Fruit fly (Drosophila melanogaster): ENCODE results near the gene CG14137.

dm6 chr3L:11578211-11578673 is 21.6 kb downstream of the CG14137 start, which contains the start of gene CG33270:
- TF ChIP-seq cnc (optimal IDR thresholded peaks at IDR 0.05) (no peak), CG7101 (tag; optimal IDR thresholded peaks at IDR 0.05) (no peak), CG11617 (GFP tag; optimal IDR thresholded peaks at IDR 0.05) (no peak), bab1 (GFP tag; optimal IDR thresholded peaks at IDR 0.05) (no peak), tj (GFP tag; optimal IDR thresholded peaks at IDR 0.05) (no peak), ovo (GFP tag; optimal IDR thresholded peaks at IDR 0.05) (no peak), kay (GFP tag; ENCODE audit: borderline replicate concordance) (no peak), Hr96 (GFP tag; optimal IDR thresholded peaks at IDR 0.05) (no peak), CG5204 (GFP tag; optimal IDR thresholded peaks at IDR 0.05) (no peak), CG33017 (tag; optimal IDR thresholded peaks at IDR 0.05) (no peak)
